Worm (Caenorhabditis elegans): Measurements from ENCODE around the gene F08F8.9.
A peak's percentile ranks its signal among the peaks of the same experiment; 100 is the strongest.

DNA sequence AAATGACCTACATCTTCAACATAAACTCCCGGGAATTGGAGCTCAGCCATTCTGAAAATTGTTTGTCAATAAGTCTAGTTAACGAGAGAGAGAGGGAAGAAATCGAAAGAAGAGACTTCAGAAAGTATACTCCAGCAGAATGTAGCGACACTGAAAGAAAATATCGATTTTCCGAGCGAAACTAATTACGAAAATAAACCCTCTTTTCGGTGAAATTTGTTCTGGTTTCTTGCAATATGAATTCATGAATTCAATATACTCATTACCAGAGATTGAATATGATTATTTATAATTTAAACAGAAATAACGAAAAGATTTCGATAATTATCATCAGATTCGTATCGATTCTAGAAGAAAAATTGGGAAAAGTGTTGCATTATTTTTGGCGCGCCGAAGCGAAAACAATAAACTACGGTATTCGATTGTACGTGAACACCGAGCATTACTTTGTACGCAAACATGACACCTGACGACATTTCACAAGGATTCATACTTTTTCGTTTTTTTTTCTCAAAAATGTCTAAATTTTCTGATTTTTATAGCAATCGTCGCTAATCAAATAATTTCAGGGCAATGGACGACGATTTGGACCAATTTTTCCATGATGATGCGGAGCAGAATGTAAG lies 27.9 kb upstream of the F08F8.9 start, which contains the start of the genes hmg-4 and T20B12.3:
- TF ChIP-seq ama-1 (optimal IDR thresholded peaks at IDR 0.05) (no peak), fos-1 (tag; optimal IDR thresholded peaks at IDR 0.05) (no peak), nhr-237 (tag; optimal IDR thresholded peaks at IDR 0.05) (no peak), lin-39 (tag; optimal IDR thresholded peaks at IDR 0.05) (no peak), nhr-12 (tag; optimal IDR thresholded peaks at IDR 0.05) (no peak), mdl-1 (tag; optimal IDR thresholded peaks at IDR 0.05) (peak in 1 of 2 experiments; percentile 41), ceh-8 (GFP tag; optimal IDR thresholded peaks at IDR 0.05) (no peak), xbp-1 (tag; optimal IDR thresholded peaks at IDR 0.05) (peak; percentile 30), snu-23 (GFP tag; optimal IDR thresholded peaks at IDR 0.05) (peak; percentile 58), nhr-76 (tag; optimal IDR thresholded peaks at IDR 0.05) (no peak), ceh-82 (tag; optimal IDR thresholded peaks at IDR 0.05) (peak in 1 of 3 experiments; percentile 58), egl-27 (tag; optimal IDR thresholded peaks at IDR 0.05) (no peak)
